Worm (Caenorhabditis elegans): ENCODE data around the gene laf-1.

ce11 chrIII:2794057-2794456 lies 15.2 kb upstream of the laf-1 start:
- TF ChIP-seq dao-5 (tag; optimal IDR thresholded peaks at IDR 0.05) (no peak), him-1 (tag; optimal IDR thresholded peaks at IDR 0.05) (no peak), W03F9.2 (tag; optimal IDR thresholded peaks at IDR 0.05) (no peak)
